Worm (Caenorhabditis elegans): Measurements from ENCODE around the gene Y7A9D.1.
A peak's percentile ranks its signal among the peaks of the same experiment; 100 is the strongest.

Y7A9D.1 gene

ce11 chrIV:16415100-16415973, 33.3 kb upstream of the Y7A9D.1 start (continued):
- TF ChIP-seq lsy-2 (tag; optimal IDR thresholded peaks at IDR 0.05) (peak; percentile 74 to 81), hpl-2 (GFP tag; optimal IDR thresholded peaks at IDR 0.05) (no peak), C04F5.9 (tag; optimal IDR thresholded peaks at IDR 0.05) (peak; percentile 90), lin-15B (tag; optimal IDR thresholded peaks at IDR 0.05) (peak; percentile 29), sox-4 (tag; optimal IDR thresholded peaks at IDR 0.05) (peak; percentile 95), unc-62 (GFP tag; optimal IDR thresholded peaks at IDR 0.05) (no peak), lir-3 (tag; optimal IDR thresholded peaks at IDR 0.05; ENCODE audit: poor library complexity) (peak; percentile 98), skn-1 (tag; optimal IDR thresholded peaks at IDR 0.05) (peak; percentile 28), lin-39 (tag; optimal IDR thresholded peaks at IDR 0.05) (peak; percentile 74), F16B12.6 (tag; optimal IDR thresholded peaks at IDR 0.05) (peak; percentile 6), dpl-1 (GFP tag; optimal IDR thresholded peaks at IDR 0.05) (peak; percentile 92 to 97 (median 96)), nhr-85 (tag) (peak; percentile 97), ama-1 (optimal IDR thresholded peaks at IDR 0.05) (no peak), grh-1 (GFP tag; IDR thresholded peaks at IDR 0.05) (peak; percentile 79), lin-14 (GFP tag; optimal IDR thresholded peaks at IDR 0.05) (peak; percentile 73), egl-27 (tag; optimal IDR thresholded peaks at IDR 0.05) (no peak), fkh-8 (tag; optimal IDR thresholded peaks at IDR 0.05) (peak; percentile 73), nhr-28 (tag; optimal IDR thresholded peaks at IDR 0.05) (no peak), jun-1 (tag; optimal IDR thresholded peaks at IDR 0.05) (peak; percentile 52), egl-13 (tag; optimal IDR thresholded peaks at IDR 0.05) (peak; percentile 97), nhr-76 (tag; optimal IDR thresholded peaks at IDR 0.05) (no peak), hlh-4 (tag; optimal IDR thresholded peaks at IDR 0.05) (peak; percentile 94), aha-1 (tag; optimal IDR thresholded peaks at IDR 0.05) (no peak), nhr-19 (GFP tag; conservative IDR thresholded peaks at IDR 0.05) (peak; percentile 82), unc-130 (tag; optimal IDR thresholded peaks at IDR 0.05) (peak; percentile 62), ztf-4 (tag; optimal IDR thresholded peaks at IDR 0.05) (peak; percentile 16), blmp-1 (tag; optimal IDR thresholded peaks at IDR 0.05) (peak; percentile 42), nhr-20 (tag; optimal IDR thresholded peaks at IDR 0.05) (peak; percentile 89), mep-1 (tag; optimal IDR thresholded peaks at IDR 0.05) (peak; percentile 67), fkh-4 (tag; optimal IDR thresholded peaks at IDR 0.05; ENCODE audit: borderline replicate concordance) (peak; percentile 99), rnt-1 (tag; optimal IDR thresholded peaks at IDR 0.05) (peak; percentile 100), mdl-1 (tag; optimal IDR thresholded peaks at IDR 0.05) (peak in 1 of 2 experiments; percentile 5), nhr-12 (tag; optimal IDR thresholded peaks at IDR 0.05) (no peak), ceh-88 (GFP tag; IDR thresholded peaks at IDR 0.05) (peak; percentile 77), zag-1 (tag; optimal IDR thresholded peaks at IDR 0.05) (no peak), mab-9 (GFP tag; IDR thresholded peaks at IDR 0.05) (peak; percentile 93), dsc-1 (tag; optimal IDR thresholded peaks at IDR 0.05) (peak; percentile 96), C16A3.4 (tag; optimal IDR thresholded peaks at IDR 0.05) (peak; percentile 38), nhr-77 (tag; optimal IDR thresholded peaks at IDR 0.05) (no peak), unc-98 (GFP tag; IDR thresholded peaks at IDR 0.05) (peak; percentile 96)

- TF ChIP-seq tbx-2 (tag; optimal IDR thresholded peaks at IDR 0.05) (no peak), mdl-1 (tag; optimal IDR thresholded peaks at IDR 0.05) (no peak), nhr-11 (tag; optimal IDR thresholded peaks at IDR 0.05) (no peak), lin-15B (tag; optimal IDR thresholded peaks at IDR 0.05) (no peak), dpl-1 (GFP tag; optimal IDR thresholded peaks at IDR 0.05) (no peak), lin-13 (GFP tag; optimal IDR thresholded peaks at IDR 0.05) (no peak), zip-4 (GFP tag; optimal IDR thresholded peaks at IDR 0.05) (no peak), pqm-1 (tag; optimal IDR thresholded peaks at IDR 0.05) (no peak), jun-1 (tag; optimal IDR thresholded peaks at IDR 0.05) (no peak), nhr-71 (tag; optimal IDR thresholded peaks at IDR 0.05) (no peak)
These were observed 29.7 kb upstream of the Y7A9D.1 start, which contains the start of gene Y65A5A.2 for ce11 chrIV:16411713-16412112. Gene Y65A5A.2, plus strand, starts transcription at chrIV:16412020.

Measured in whole organism, L1 larva.